Worm (Caenorhabditis elegans): ENCODE measurements around the gene srx-38.

srx-38 gene

ce11 chrV:5155516-5155915 lies at the start of gene srx-38:
TSS of gene srx-38 (minus strand) at chrV:5155616.
- TF ChIP-seq unc-62 (GFP tag; optimal IDR thresholded peaks at IDR 0.05) = no peak

DNA sequence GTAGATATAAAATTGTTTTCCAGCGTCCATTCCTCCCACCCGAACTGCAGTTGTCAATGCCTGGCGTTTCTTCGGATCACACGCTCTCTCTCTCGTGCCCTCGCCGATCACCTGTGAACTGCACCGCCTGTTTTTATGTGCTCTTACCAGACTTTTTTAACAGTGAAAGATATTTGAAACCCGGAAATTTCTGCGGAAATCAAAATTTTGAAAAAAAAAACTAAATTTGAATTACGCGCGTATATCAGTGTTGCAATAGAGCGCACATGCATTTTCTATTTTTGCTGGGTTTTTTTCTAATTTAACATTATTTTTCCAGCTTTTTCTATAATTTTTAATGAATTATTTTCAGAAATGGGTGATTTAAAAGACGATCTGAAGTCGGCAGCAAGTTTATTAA lies 48.7 kb upstream of the srx-38 start, which contains the start of gene ttc-37:
TSS of gene ttc-37 (plus strand) at position 349 of the 400 bp plus-strand sequence.
- no peak for TF ChIP-seq unc-62 (GFP tag; optimal IDR thresholded peaks at IDR 0.05)

- TF ChIP-seq unc-62 (GFP tag; optimal IDR thresholded peaks at IDR 0.05) = no peak
Measured at ce11 chrV:5203643-5204042, 48.2 kb upstream of the srx-38 start.

- TF ChIP-seq unc-62 (GFP tag; optimal IDR thresholded peaks at IDR 0.05) = no peak
Measured at ce11 chrV:5201706-5202105, 46.3 kb upstream of the srx-38 start.

- no peak for TF ChIP-seq unc-62 (GFP tag; optimal IDR thresholded peaks at IDR 0.05)
Measured at ce11 chrV:5200188-5200587, 44.8 kb upstream of the srx-38 start.

DNA sequence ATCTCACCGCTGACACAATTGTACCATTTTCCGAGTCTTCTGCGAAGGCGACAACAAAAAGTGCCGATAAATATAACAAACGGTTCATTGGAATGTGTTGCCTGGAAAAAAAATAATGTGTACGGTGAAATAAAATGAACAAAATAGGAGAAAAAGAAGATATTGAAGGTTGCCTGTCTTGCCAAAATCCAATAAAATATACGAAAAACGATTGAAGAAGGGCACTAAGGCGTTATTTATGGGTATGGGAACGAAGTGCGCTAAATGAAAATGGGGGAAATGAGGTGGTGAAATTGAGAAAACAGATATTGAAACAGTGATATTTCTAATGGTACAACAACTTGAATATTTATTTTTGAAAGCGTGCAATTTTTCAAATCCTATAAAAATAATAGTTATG lies 42.8 kb upstream of the srx-38 start, which contains the start of gene Y47A7.2:
TSS of gene Y47A7.2 (minus strand) at position 101 of the 400 bp plus-strand sequence.
- TF ChIP-seq unc-62 (GFP tag; optimal IDR thresholded peaks at IDR 0.05) = no peak

- TF ChIP-seq unc-62 (GFP tag; optimal IDR thresholded peaks at IDR 0.05) = no peak
Measured at ce11 chrV:5194508-5194907, 39.1 kb upstream of the srx-38 start, which contains the start of gene abu-8. TSS of gene abu-8 (minus strand) at chrV:5194608.

DNA sequence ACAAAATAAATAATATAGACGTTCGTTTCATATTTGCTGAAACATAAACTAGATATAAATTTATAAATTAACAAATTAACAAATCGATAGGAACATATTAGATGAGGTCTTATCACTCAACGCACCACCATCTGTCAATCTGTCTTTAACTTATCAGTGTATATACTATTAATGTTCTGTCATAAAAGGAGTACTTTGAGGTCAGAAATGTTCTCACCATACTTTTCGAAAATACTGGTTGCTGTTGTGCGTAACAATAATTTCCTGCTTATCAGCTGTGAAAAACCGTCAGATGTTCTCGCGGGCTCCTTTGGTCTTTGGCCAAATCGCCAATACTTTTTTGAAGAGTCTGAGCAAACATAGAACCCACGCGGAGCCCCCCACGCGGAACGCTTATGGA lies 37.1 kb upstream of the srx-38 start, which contains the start of gene C03A7.13:
TSS of gene C03A7.13 (minus strand) at position 43 of the 400 bp plus-strand sequence.
- no peak for TF ChIP-seq unc-62 (GFP tag; optimal IDR thresholded peaks at IDR 0.05)

DNA sequence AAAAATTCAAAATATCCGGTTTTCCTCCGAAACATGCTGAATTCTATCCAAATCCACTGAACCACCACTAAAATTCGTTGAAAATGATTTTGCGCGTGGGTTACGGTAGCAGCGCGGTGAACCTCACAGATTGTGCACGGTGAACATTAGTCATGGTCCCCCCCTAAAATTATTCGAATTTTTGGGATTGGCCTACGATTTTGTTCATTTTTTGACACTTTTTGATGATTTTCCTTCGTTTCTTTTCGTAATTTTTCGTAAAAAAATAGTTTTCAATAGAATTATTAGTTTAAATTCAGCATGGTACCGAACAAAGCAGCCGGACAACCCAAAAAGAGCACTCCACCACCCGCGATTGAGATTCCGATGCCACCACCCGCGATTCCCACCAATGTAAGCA lies 26.2 kb upstream of the srx-38 start, which contains the start of gene C03A7.2:
TSS of gene C03A7.2 (plus strand) at position 301 of the 400 bp plus-strand sequence.
- no peak for TF ChIP-seq unc-62 (GFP tag; optimal IDR thresholded peaks at IDR 0.05)

DNA sequence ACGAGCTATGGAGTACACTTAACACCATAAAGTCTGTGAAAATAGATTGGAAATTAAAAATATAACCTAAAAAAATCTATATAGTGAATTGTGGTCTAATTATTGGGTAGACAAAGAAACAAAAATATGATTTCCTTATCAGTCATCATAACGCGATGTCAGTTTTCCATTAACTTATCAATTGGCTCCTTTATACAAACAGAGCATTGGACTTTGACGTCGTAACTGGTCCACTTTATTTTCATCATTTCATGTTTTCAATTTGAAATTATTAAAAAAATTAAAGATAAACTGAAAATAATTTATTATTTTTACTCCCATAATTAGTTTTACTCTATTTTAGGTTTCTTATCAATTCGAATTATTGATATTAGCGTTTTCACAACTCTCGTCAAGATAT lies 22.6 kb upstream of the srx-38 start:
- no peak for TF ChIP-seq unc-62 (GFP tag; optimal IDR thresholded peaks at IDR 0.05)

DNA sequence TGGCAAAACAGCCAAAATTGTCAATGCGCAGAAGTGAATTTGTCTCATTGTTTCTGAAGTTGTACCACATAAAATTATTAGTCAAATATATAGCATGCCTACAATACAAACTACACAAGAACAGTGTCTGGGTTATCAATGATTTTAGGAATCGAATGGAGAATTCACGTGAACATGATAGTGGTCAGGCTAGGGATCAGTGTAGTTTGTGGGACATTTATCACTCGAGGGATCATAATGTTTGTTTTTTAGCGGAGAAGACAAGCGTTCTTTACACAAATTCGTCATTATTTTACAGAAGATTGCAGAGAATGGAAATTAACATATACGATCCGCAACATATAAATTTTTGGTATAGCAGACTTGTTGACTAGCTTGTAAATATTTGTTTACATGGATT lies 21.8 kb upstream of the srx-38 start, which contains the start of gene ugt-51:
TSS of gene ugt-51 (minus strand) at position 101 of the 400 bp plus-strand sequence.
- no peak for TF ChIP-seq unc-62 (GFP tag; optimal IDR thresholded peaks at IDR 0.05)

ce11 chrV:5172833-5173232 lies 17.4 kb upstream of the srx-38 start, which contains the start of gene srt-65:
TSS of gene srt-65 (minus strand) at chrV:5172933.
- TF ChIP-seq unc-62 (GFP tag; optimal IDR thresholded peaks at IDR 0.05) = no peak

DNA sequence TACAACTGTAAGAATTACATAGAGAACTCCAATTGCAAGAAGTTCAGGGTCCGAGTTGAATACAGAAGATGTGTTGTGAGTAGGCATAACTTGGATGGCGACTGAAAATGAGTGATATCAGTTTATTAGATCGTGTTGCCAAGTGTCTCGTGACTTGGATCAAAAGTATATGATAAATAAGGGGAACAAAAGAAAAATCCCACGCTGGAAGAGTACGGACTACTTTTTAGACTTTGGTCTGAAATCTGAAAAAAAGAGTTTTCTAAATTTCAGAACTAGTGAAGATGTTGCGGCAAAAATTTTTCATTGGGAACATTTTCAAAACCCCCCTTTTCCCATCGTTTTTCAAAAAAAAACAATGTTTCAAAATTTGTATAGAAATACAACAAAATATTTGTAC lies 14.2 kb upstream of the srx-38 start, which contains the start of gene srt-64:
TSS of gene srt-64 (minus strand) at position 101 of the 400 bp plus-strand sequence.
- TF ChIP-seq unc-62 (GFP tag; optimal IDR thresholded peaks at IDR 0.05) = no peak

ce11 chrV:5165426-5165825 lies 10.0 kb upstream of the srx-38 start, which contains the start of gene srw-140:
TSS of gene srw-140 (plus strand) at chrV:5165726.
- no peak for TF ChIP-seq unc-62 (GFP tag; optimal IDR thresholded peaks at IDR 0.05)

DNA sequence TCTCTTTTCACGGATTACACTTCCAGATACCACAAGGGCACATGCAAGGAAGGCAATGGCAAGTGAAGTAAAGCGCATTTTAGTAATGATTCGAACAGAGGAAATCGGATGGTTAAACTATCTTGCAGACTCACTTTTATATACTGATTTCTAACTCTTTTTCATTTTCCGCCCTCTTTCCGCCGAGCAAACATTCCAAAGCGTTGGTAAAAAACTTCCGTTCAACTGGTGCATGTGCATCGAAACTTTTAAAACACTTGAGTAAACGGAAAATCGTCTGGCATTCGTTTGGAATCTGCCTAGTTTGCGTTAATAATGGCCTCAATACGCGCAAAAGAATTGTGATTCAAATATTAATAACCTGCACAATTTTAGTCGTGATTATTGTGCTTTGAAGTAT lies 9.3 kb upstream of the srx-38 start, which contains the start of gene abu-7:
TSS of gene abu-7 (minus strand) at position 101 of the 400 bp plus-strand sequence.
- no peak for TF ChIP-seq unc-62 (GFP tag; optimal IDR thresholded peaks at IDR 0.05)

- no peak for TF ChIP-seq unc-62 (GFP tag; optimal IDR thresholded peaks at IDR 0.05)
Measured at ce11 chrV:5161792-5162191, 6.4 kb upstream of the srx-38 start, which contains the start of gene abu-6. TSS of gene abu-6 (minus strand) at chrV:5161892.

- TF ChIP-seq unc-62 (GFP tag; optimal IDR thresholded peaks at IDR 0.05) = no peak
Measured at ce11 chrV:5158302-5158701, 2.9 kb upstream of the srx-38 start, which contains the start of gene abu-15. TSS of gene abu-15 (plus strand) at chrV:5158602.
